Fruit fly (Drosophila melanogaster) whole organism, pupa: ENCODE results near the gene CG46301.

Experiments
- CG12605 ChIP-seq: fragments of 200-800 bp; sonication (Bioruptor generic); IDR thresholded peaks from 2 replicates; pipeline ENCODE4 v1.3.6; 2022; ENCODE audit warnings: missing biosample characterization, missing genetic modification characterization
- D1 ChIP-seq: fragments of 200-800 bp; sonication (Bioruptor generic); optimal IDR thresholded peaks from 2 replicates; lab custom pipeline; 2018; ENCODE audit warnings: missing biosample characterization, mild to moderate bottlenecking, missing genetic modification characterization, moderate library complexity
- Ets98B ChIP-seq: fragments of 200-800 bp; sonication (Bioruptor generic); IDR thresholded peaks from 2 replicates; pipeline ENCODE4 v1.3.6; 2022; ENCODE audit warnings: missing biosample characterization, missing genetic modification characterization
- fd96Ca ChIP-seq: fragments of 200-800 bp; sonication (Bioruptor generic); IDR thresholded peaks from 3 replicates; pipeline ENCODE4 v1.3.6; 2022; ENCODE audit warnings: missing biosample characterization, missing genetic modification characterization

dm6 chr2L:14163122-14163521, 59.2 kb downstream of the CG46301 start, which contains the start of gene CG43332:
- no peak for TF ChIP-seq D1 (tag; lab: Kevin White, UChicago)
- TF ChIP-seq CG12605 (GFP tag; lab: Robert Waterston, UW) = no peak
- TF ChIP-seq Ets98B (GFP tag; lab: Robert Waterston, UW) = no peak
- TF ChIP-seq fd96Ca (GFP tag; lab: Robert Waterston, UW) = no peak
